Fruit fly (Drosophila melanogaster): Measurements from ENCODE around the gene CG31957.
A peak's percentile ranks its signal among the peaks of the same experiment; 100 is the strongest.

CG31957 gene

DNA sequence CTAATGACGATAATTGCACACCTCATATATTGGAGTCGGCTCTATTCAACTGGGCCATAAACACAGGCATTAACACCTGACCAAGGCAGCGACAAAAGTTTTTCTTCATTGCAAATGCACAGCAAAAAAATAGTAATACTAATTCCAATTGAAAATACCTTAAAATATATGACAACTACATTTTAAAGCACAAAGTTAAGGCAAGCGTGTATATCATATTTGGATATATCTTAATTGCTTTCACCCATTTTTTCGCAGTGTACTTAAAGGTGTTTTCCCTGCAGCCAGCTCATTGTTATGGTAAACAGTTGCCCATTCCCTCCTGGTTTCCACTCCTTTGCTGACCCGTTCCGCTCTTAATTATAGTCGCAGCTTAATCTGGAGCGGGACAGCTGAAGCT lies 31.3 kb downstream of the CG31957 start:
- TF ChIP-seq Mio (GFP tag; optimal IDR thresholded peaks at IDR 0.05): no peak
- TF ChIP-seq h (GFP tag; optimal IDR thresholded peaks at IDR 0.05): no peak
- TF ChIP-seq Myc (optimal IDR thresholded peaks at IDR 0.05): no peak
- no peak for TF ChIP-seq jim (GFP tag; optimal IDR thresholded peaks at IDR 0.05)
- peak; percentile 1 for TF ChIP-seq fru (GFP tag; optimal IDR thresholded peaks at IDR 0.05)

DNA sequence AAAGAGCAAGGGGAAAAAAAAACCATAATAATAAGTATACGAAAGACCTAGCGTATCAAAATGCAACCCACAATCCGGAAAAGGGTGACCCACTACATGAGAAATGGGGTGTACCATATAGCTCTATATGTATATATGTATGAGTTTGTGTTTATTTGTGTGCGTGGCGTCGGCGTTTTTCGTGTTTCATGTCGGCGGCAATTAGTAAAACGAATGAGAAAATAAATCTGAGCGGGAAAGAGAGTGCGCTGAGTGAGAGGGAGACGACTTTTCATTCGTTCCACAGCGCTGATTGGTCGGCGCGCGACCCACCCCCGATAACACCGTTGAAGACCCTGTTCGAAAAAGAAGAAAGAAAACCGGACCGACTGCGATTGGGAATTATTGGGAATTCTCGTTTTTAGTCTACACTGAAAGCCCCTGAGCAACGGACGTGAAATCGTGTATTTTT lies 35.8 kb downstream of the CG31957 start, which contains the start of gene slp2:
Gene slp2, plus strand, starts transcription at position 401 of the 451 bp plus-strand sequence.
- TF ChIP-seq CrebA (GFP tag; optimal IDR thresholded peaks at IDR 0.05; ENCODE audit: borderline replicate concordance) (no peak), Dfd (GFP tag; optimal IDR thresholded peaks at IDR 0.05) (no peak), CG32264 (GFP tag; optimal IDR thresholded peaks at IDR 0.05) (no peak), fru (GFP tag; optimal IDR thresholded peaks at IDR 0.05) (no peak), dl (GFP tag; optimal IDR thresholded peaks at IDR 0.05; ENCODE audit: insufficient read depth in 1 of 2, partially characterized antibody in 2 of 2) (no peak), Jra (GFP tag; optimal IDR thresholded peaks at IDR 0.05) (no peak), Hr83 (GFP tag; optimal IDR thresholded peaks at IDR 0.05; ENCODE audit: poor library complexity, severe bottlenecking) (no peak), dmrt93B (GFP tag; optimal IDR thresholded peaks at IDR 0.05) (no peak), sage (GFP tag; optimal IDR thresholded peaks at IDR 0.05) (no peak), ey (GFP tag; optimal IDR thresholded peaks at IDR 0.05) (no peak)

DNA sequence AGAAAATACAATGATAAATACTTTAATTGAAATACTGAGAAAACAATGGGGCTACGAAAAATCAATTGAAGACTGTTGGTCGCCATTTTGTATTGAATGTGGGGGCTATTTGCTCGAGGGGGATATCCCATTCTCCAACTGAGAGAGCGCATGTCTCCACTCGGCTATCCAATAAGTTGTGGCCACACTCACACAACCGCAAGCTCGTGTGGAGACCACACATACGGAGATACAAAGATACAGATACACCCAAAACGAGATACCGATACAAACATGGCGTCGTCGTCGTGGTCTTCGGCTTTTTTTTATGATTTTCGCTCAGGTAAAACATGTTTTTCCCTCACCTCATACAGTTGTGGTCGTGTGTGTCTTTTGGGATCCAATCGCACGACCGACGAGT lies 37.0 kb downstream of the CG31957 start:
- TF ChIP-seq GATAd (GFP tag; optimal IDR thresholded peaks at IDR 0.05) (no peak), Hr78 (GFP tag; optimal IDR thresholded peaks at IDR 0.05) (no peak), CG9705 (GFP tag; optimal IDR thresholded peaks at IDR 0.05) (no peak), Hnf4 (GFP tag; optimal IDR thresholded peaks at IDR 0.05) (no peak), dl (GFP tag; optimal IDR thresholded peaks at IDR 0.05; ENCODE audit: insufficient read depth in 1 of 2, partially characterized antibody in 2 of 2) (peak in 1 of 2 experiments; percentile 12), Rel (GFP tag; optimal IDR thresholded peaks at IDR 0.05) (no peak), Rel (tag; optimal IDR thresholded peaks at IDR 0.05) (peak; percentile 78), usp (GFP tag; optimal IDR thresholded peaks at IDR 0.05) (no peak), pan (optimal IDR thresholded peaks at IDR 0.05) (no peak), tai (GFP tag; optimal IDR thresholded peaks at IDR 0.05) (no peak), br (GFP tag; optimal IDR thresholded peaks at IDR 0.05) (no peak), Dif (GFP tag; optimal IDR thresholded peaks at IDR 0.05; ENCODE audit: partially characterized antibody) (peak; percentile 24)

DNA sequence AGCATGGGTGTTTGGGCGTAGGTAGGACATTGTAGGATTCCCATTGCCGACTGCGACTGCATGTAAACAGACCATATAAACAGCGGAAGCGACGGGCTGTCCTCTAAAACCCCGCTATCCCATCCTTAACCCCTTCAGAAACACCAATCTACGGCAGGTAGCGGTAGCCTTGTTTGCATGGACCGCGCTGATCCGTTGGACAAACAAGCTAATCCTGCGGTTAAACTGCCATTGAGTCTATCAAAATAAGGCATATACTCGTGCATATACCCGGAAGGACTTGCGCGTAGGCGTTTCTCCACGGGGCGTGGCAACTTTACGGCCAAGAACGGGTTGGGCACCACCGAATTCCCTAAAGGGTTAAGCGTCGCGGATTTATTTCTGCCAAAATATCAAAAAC lies 38.3 kb downstream of the CG31957 start:
- TF ChIP-seq CrebA (GFP tag; optimal IDR thresholded peaks at IDR 0.05; ENCODE audit: borderline replicate concordance) (no peak), dl (GFP tag; optimal IDR thresholded peaks at IDR 0.05; ENCODE audit: insufficient read depth in 1 of 2, partially characterized antibody in 2 of 2) (no peak), woc (GFP tag; optimal IDR thresholded peaks at IDR 0.05) (no peak), dsf (GFP tag; optimal IDR thresholded peaks at IDR 0.05; ENCODE audit: borderline replicate concordance) (no peak), Dfd (GFP tag; optimal IDR thresholded peaks at IDR 0.05) (no peak), rgr (GFP tag; optimal IDR thresholded peaks at IDR 0.05) (no peak), Hr78 (GFP tag; optimal IDR thresholded peaks at IDR 0.05) (no peak), fru (GFP tag; optimal IDR thresholded peaks at IDR 0.05) (no peak), usp (GFP tag; optimal IDR thresholded peaks at IDR 0.05) (no peak), Myc (optimal IDR thresholded peaks at IDR 0.05) (no peak), foxo (GFP tag; optimal IDR thresholded peaks at IDR 0.05) (no peak), CG32264 (GFP tag; optimal IDR thresholded peaks at IDR 0.05) (no peak), Abd-B (GFP tag; optimal IDR thresholded peaks at IDR 0.05) (no peak), sage (GFP tag; optimal IDR thresholded peaks at IDR 0.05) (no peak), jim (GFP tag; optimal IDR thresholded peaks at IDR 0.05) (no peak), N (GFP tag; optimal IDR thresholded peaks at IDR 0.05) (no peak), Hnf4 (GFP tag; optimal IDR thresholded peaks at IDR 0.05) (no peak)

DNA sequence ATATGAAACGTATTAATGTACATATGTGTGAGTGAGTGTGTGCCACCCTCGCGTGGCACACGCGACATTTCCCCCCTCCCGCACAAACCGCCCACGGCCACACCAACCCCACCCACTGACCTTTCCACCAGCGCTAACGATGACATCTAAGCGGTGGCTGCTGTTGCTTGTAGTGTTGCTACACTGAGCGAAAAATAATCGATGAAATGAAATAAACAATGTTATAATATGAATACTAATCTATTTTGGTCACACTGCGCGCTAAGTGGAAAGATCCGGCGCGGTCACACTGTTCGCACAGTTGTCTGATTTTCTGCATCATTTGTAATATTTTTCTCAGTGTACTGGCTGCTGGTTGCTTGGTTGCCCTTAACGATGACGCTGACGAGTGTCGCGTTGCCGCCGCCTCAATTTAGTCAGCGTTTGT lies 40.0 kb downstream of the CG31957 start:
- peak; percentile 2 for TF ChIP-seq Jra (GFP tag; optimal IDR thresholded peaks at IDR 0.05)
- peak; percentile 14 for TF ChIP-seq woc (GFP tag; optimal IDR thresholded peaks at IDR 0.05)
- TF ChIP-seq brk (GFP tag; optimal IDR thresholded peaks at IDR 0.05): peak; percentile 30
- TF ChIP-seq Sp1 (GFP tag; optimal IDR thresholded peaks at IDR 0.05): peak; percentile 57
- TF ChIP-seq sage (GFP tag; optimal IDR thresholded peaks at IDR 0.05): no peak
- no peak for TF ChIP-seq N (GFP tag; optimal IDR thresholded peaks at IDR 0.05)
- no peak for TF ChIP-seq Rel (GFP tag; optimal IDR thresholded peaks at IDR 0.05)
- no peak for TF ChIP-seq Rel (tag; optimal IDR thresholded peaks at IDR 0.05)
- TF ChIP-seq CG9705 (GFP tag; optimal IDR thresholded peaks at IDR 0.05): no peak
- peak; percentile 71 for TF ChIP-seq rgr (GFP tag; optimal IDR thresholded peaks at IDR 0.05)
- no peak for TF ChIP-seq Dif (GFP tag; optimal IDR thresholded peaks at IDR 0.05; ENCODE audit: partially characterized antibody)
- no peak for TF ChIP-seq CrebA (GFP tag; optimal IDR thresholded peaks at IDR 0.05; ENCODE audit: borderline replicate concordance)
- peak; percentile 73 for TF ChIP-seq ey (GFP tag; optimal IDR thresholded peaks at IDR 0.05)
- no peak for TF ChIP-seq dl (GFP tag; optimal IDR thresholded peaks at IDR 0.05; ENCODE audit: insufficient read depth in 1 of 2, partially characterized antibody in 2 of 2)
- no peak for TF ChIP-seq usp (GFP tag; optimal IDR thresholded peaks at IDR 0.05)
- peak; percentile 69 for TF ChIP-seq HLH106 (tag; optimal IDR thresholded peaks at IDR 0.05)
- peak; percentile 67 for TF ChIP-seq OdsH (GFP tag; optimal IDR thresholded peaks at IDR 0.05)
- no peak for TF ChIP-seq Dfd (GFP tag; optimal IDR thresholded peaks at IDR 0.05)
- TF ChIP-seq dmrt93B (GFP tag; optimal IDR thresholded peaks at IDR 0.05): peak; percentile 41
- no peak for TF ChIP-seq dsf (GFP tag; optimal IDR thresholded peaks at IDR 0.05; ENCODE audit: borderline replicate concordance)
- no peak for TF ChIP-seq Mio (GFP tag; optimal IDR thresholded peaks at IDR 0.05)
- no peak for TF ChIP-seq lola (GFP tag; optimal IDR thresholded peaks at IDR 0.05)
- TF ChIP-seq Hr83 (GFP tag; optimal IDR thresholded peaks at IDR 0.05; ENCODE audit: poor library complexity, severe bottlenecking): no peak
- TF ChIP-seq br (GFP tag; optimal IDR thresholded peaks at IDR 0.05): peak; percentile 67
- TF ChIP-seq sv (GFP tag; optimal IDR thresholded peaks at IDR 0.05): peak; percentile 96
- TF ChIP-seq CG32264 (GFP tag; optimal IDR thresholded peaks at IDR 0.05): peak; percentile 21
- TF ChIP-seq Hr78 (GFP tag; optimal IDR thresholded peaks at IDR 0.05): no peak
- no peak for TF ChIP-seq pan (optimal IDR thresholded peaks at IDR 0.05)
